Worm (Caenorhabditis elegans): ENCODE data around the gene F38E11.9.

DNA sequence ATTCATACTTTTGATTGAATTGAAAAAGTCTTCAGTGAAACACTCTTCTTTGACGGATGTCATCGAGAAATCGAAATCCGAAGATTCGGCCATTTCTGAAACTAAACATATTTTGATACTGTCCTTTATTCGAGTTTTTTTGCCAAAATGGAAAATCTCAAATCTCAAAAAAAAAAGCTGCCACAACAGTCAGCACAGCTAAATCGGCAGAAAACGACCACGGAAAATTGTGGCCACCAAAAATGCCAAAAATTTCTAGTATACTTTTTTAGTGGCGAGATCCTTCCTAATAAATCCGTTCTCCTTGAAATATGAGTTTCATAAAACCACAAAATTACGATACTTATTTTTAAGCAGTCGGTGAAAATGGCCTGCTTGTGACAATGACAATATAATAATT is at the start of gene F38E11.9:
- TF ChIP-seq lin-13 (GFP tag; optimal IDR thresholded peaks at IDR 0.05): no peak
- no peak for TF ChIP-seq R02D3.7 (tag; optimal IDR thresholded peaks at IDR 0.05)
- no peak for TF ChIP-seq F37D6.2 (tag; optimal IDR thresholded peaks at IDR 0.05)
- TF ChIP-seq ceh-82 (tag; optimal IDR thresholded peaks at IDR 0.05): no peak
